Fruit fly (Drosophila melanogaster) whole organism, embryonic: ENCODE measurements around the gene mrva.
A peak's percentile ranks its signal among the peaks of the same experiment; 100 is the strongest.

Experiments
- B-H2 ChIP-seq: fragments of 200-800 bp; sonication (Bioruptor generic); optimal IDR thresholded peaks from 2 replicates; lab custom pipeline; 2018; ENCODE audit warnings: missing biosample characterization, mild to moderate bottlenecking, missing genetic modification characterization
- BEAF-32 ChIP-seq: fragments of 200-800 bp; sonication (Bioruptor generic); optimal IDR thresholded peaks from 3 replicates; lab custom pipeline; 2017; ENCODE audit warnings: missing biosample characterization, missing genetic modification characterization, mild to moderate bottlenecking, moderate library complexity, missing genetic modification reagents
- BtbVII ChIP-seq: fragments of 200-800 bp; sonication (Bioruptor generic); optimal IDR thresholded peaks from 3 replicates; lab custom pipeline; 2017; ENCODE audit warnings: missing biosample characterization, mild to moderate bottlenecking, missing genetic modification characterization
- CG10543 ChIP-seq: fragments of 200-800 bp; sonication (Bioruptor generic); optimal IDR thresholded peaks from 3 replicates; lab custom pipeline; 2017; ENCODE audit warnings: missing biosample characterization, mild to moderate bottlenecking, missing genetic modification characterization, moderate library complexity
- CG11695 ChIP-seq: fragments of 200-800 bp; sonication (Bioruptor generic); IDR thresholded peaks from 3 replicates; pipeline ENCODE4 v1.3.6; 2022; ENCODE audit warnings: missing biosample characterization, missing genetic modification characterization
- CG12071 ChIP-seq: fragments of 200-800 bp; sonication (Bioruptor generic); optimal IDR thresholded peaks from 3 replicates; lab custom pipeline; 2018; ENCODE audit warnings: missing biosample characterization, mild to moderate bottlenecking, missing genetic modification characterization
- CG1233 ChIP-seq: fragments of 200-800 bp; sonication (Bioruptor generic); optimal IDR thresholded peaks from 4 replicates; lab custom pipeline; 2018; ENCODE audit warnings: missing biosample characterization, mild to moderate bottlenecking, missing genetic modification characterization
- CG13894 ChIP-seq: fragments of 200-800 bp; sonication (Bioruptor generic); optimal IDR thresholded peaks from 3 replicates; lab custom pipeline; 2018; ENCODE audit warnings: missing biosample characterization, mild to moderate bottlenecking, missing genetic modification characterization, moderate library complexity
- CG1529 ChIP-seq: fragments of 200-800 bp; sonication (Bioruptor generic); optimal IDR thresholded peaks from 3 replicates; lab custom pipeline; 2018; ENCODE audit warnings: missing biosample characterization, missing genetic modification characterization
- CG15479 ChIP-seq: fragments of 200-800 bp; sonication (Bioruptor generic); optimal IDR thresholded peaks from 3 replicates; lab custom pipeline; 2019; ENCODE audit warnings: missing biosample characterization, mild to moderate bottlenecking, missing genetic modification characterization, moderate library complexity
- CG1602 ChIP-seq: fragments of 200-800 bp; sonication (Bioruptor generic); optimal IDR thresholded peaks from 3 replicates; lab custom pipeline; 2016; ENCODE audit warnings: missing biosample characterization, missing genetic modification characterization
- CG18599 ChIP-seq: fragments of 200-800 bp; sonication (Bioruptor generic); optimal IDR thresholded peaks from 3 replicates; lab custom pipeline; 2017; ENCODE audit warnings: missing biosample characterization, missing genetic modification characterization, mild to moderate bottlenecking, moderate library complexity, missing genetic modification reagents
- CG34376 ChIP-seq: fragments of 200-800 bp; sonication (Bioruptor generic); optimal IDR thresholded peaks from 2 replicates; lab custom pipeline; 2018; ENCODE audit warnings: missing biosample characterization, mild to moderate bottlenecking, missing genetic modification characterization
- CG6175 ChIP-seq: fragments of 200-800 bp; sonication (Bioruptor generic); IDR thresholded peaks from 3 replicates; pipeline ENCODE4 v1.3.6; 2022; ENCODE audit warnings: missing biosample characterization, missing genetic modification characterization
- CG7271 ChIP-seq: fragments of 200-800 bp; sonication (Bioruptor generic); optimal IDR thresholded peaks from 2 replicates; lab custom pipeline; 2018; ENCODE audit warnings: missing biosample characterization, mild to moderate bottlenecking, missing genetic modification characterization, moderate library complexity
- CG7556 ChIP-seq: fragments of 200-800 bp; sonication (Bioruptor generic); optimal IDR thresholded peaks from 2 replicates; lab custom pipeline; 2017; ENCODE audit warnings: missing biosample characterization, mild to moderate bottlenecking, missing genetic modification characterization
- CG7987 ChIP-seq: fragments of 200-800 bp; sonication (Bioruptor generic); optimal IDR thresholded peaks from 2 replicates; lab custom pipeline; 2018; ENCODE audit warnings: missing biosample characterization, mild to moderate bottlenecking, missing genetic modification characterization, moderate library complexity
- CG8290 ChIP-seq, 3 experiments: fragments of 200-800 bp; sonication (Bioruptor generic); optimal IDR thresholded peaks; 2 replicates each; lab custom pipeline; 2016 to 2019; ENCODE audit warnings: missing biosample characterization in 3 of 3, missing genetic modification characterization in 3 of 3, mild to moderate bottlenecking in 2 of 3, moderate library complexity in 1 of 3
- CkIIα-i1 ChIP-seq: fragments of 200-800 bp; sonication (Bioruptor generic); IDR thresholded peaks from 2 replicates; pipeline ENCODE4 v1.3.6; 2022; ENCODE audit warnings: missing biosample characterization, missing genetic modification characterization
- Doc2 ChIP-seq: fragments of 200-800 bp; sonication (Bioruptor generic); IDR thresholded peaks from 2 replicates; pipeline ENCODE4 v1.3.6; 2022; ENCODE audit warnings: missing biosample characterization, missing genetic modification characterization
- Doc3 ChIP-seq: fragments of 200-800 bp; sonication (Bioruptor generic); IDR thresholded peaks from 3 replicates; pipeline ENCODE4 v1.3.6; 2022; ENCODE audit warnings: missing biosample characterization, missing genetic modification characterization; ENCODE audit not compliant: partially characterized antibody
- Fer1 ChIP-seq: fragments of 200-800 bp; sonication (Bioruptor generic); optimal IDR thresholded peaks from 2 replicates; lab custom pipeline; 2017; ENCODE audit warnings: missing biosample characterization, mild to moderate bottlenecking, missing genetic modification characterization
- Hmr ChIP-seq: fragments of 200-800 bp; sonication (Bioruptor generic); optimal IDR thresholded peaks from 3 replicates; lab custom pipeline; 2017; ENCODE audit warnings: mild to moderate bottlenecking, missing biosample characterization, missing genetic modification reagents, missing genetic modification characterization
- NFAT ChIP-seq: fragments of 200-800 bp; sonication (Bioruptor generic); IDR thresholded peaks from 2 replicates; pipeline ENCODE4 v1.3.6; 2022; ENCODE audit warnings: missing biosample characterization, missing genetic modification characterization
- Oli ChIP-seq: fragments of 200-800 bp; sonication (Bioruptor generic); optimal IDR thresholded peaks from 2 replicates; lab custom pipeline; 2018; ENCODE audit warnings: missing biosample characterization, mild to moderate bottlenecking, missing genetic modification characterization, moderate library complexity
- PHDP ChIP-seq: fragments of 200-800 bp; sonication (Bioruptor generic); optimal IDR thresholded peaks from 3 replicates; lab custom pipeline; 2018; ENCODE audit warnings: missing biosample characterization, mild to moderate bottlenecking, missing genetic modification characterization, moderate library complexity
- Rfx ChIP-seq: fragments of 200-800 bp; sonication (Bioruptor generic); IDR thresholded peaks from 2 replicates; pipeline ENCODE4 v1.3.6; 2022; ENCODE audit warnings: missing biosample characterization, missing genetic modification characterization
- ac ChIP-seq: fragments of 200-800 bp; sonication (Bioruptor generic); optimal IDR thresholded peaks from 3 replicates; lab custom pipeline; 2017; ENCODE audit warnings: missing biosample characterization, mild to moderate bottlenecking, missing genetic modification characterization
- amos ChIP-seq: fragments of 200-800 bp; sonication (Bioruptor generic); IDR thresholded peaks from 2 replicates; pipeline ENCODE4 v1.3.6; 2022; ENCODE audit warnings: missing biosample characterization, missing genetic modification characterization; ENCODE audit not compliant: partially characterized antibody
- bigmax ChIP-seq: fragments of 200-800 bp; sonication (Bioruptor generic); optimal IDR thresholded peaks from 2 replicates; lab custom pipeline; 2018; ENCODE audit warnings: missing biosample characterization, mild to moderate bottlenecking, missing genetic modification characterization
- chinmo ChIP-seq: fragments of 200-800 bp; sonication (Bioruptor generic); IDR thresholded peaks from 4 replicates; pipeline ENCODE4 v1.3.6; 2022; ENCODE audit warnings: missing biosample characterization, missing genetic modification characterization; ENCODE audit not compliant: partially characterized antibody
- crol ChIP-seq: fragments of 200-800 bp; sonication (Bioruptor generic); IDR thresholded peaks from 2 replicates; pipeline ENCODE4 v1.3.6; 2022; ENCODE audit warnings: missing biosample characterization, missing genetic modification characterization
- emc ChIP-seq: fragments of 200-800 bp; sonication (Bioruptor generic); optimal IDR thresholded peaks from 2 replicates; lab custom pipeline; 2016; ENCODE audit warnings: missing biosample characterization, missing genetic modification characterization
- exex ChIP-seq: fragments of 200-800 bp; sonication (Bioruptor generic); optimal IDR thresholded peaks from 4 replicates; lab custom pipeline; 2018; ENCODE audit warnings: missing biosample characterization, mild to moderate bottlenecking, missing genetic modification characterization, moderate library complexity
- gcm ChIP-seq: fragments of 200-800 bp; sonication (Bioruptor generic); optimal IDR thresholded peaks from 2 replicates; lab custom pipeline; 2019; ENCODE audit warnings: missing biosample characterization, mild to moderate bottlenecking, missing genetic modification characterization, moderate library complexity
- gcm2 ChIP-seq: fragments of 200-800 bp; sonication (Bioruptor generic); optimal IDR thresholded peaks from 2 replicates; lab custom pipeline; 2016; ENCODE audit warnings: missing biosample characterization, missing genetic modification characterization
- gt ChIP-seq: fragments of 200-800 bp; sonication (Bioruptor generic); IDR thresholded peaks from 2 replicates; pipeline ENCODE4 v1.3.6; 2022; ENCODE audit warnings: missing biosample characterization, missing genetic modification characterization
- ham ChIP-seq: fragments of 200-800 bp; sonication (Bioruptor generic); IDR thresholded peaks from 2 replicates; pipeline ENCODE4 v1.3.6; 2022; ENCODE audit warnings: missing biosample characterization, missing genetic modification characterization
- lbe ChIP-seq: fragments of 200-800 bp; sonication (Bioruptor generic); optimal IDR thresholded peaks from 2 replicates; lab custom pipeline; 2016; ENCODE audit warnings: missing biosample characterization, mild to moderate bottlenecking, missing genetic modification characterization
- luna ChIP-seq: fragments of 200-800 bp; sonication (Bioruptor generic); optimal IDR thresholded peaks from 2 replicates; lab custom pipeline; 2016; ENCODE audit warnings: missing biosample characterization, missing genetic modification characterization
- mam ChIP-seq: fragments of 200-800 bp; sonication (Bioruptor generic); optimal IDR thresholded peaks from 3 replicates; lab custom pipeline; 2016; ENCODE audit warnings: missing biosample characterization, missing genetic modification characterization
- nau ChIP-seq: fragments of 200-800 bp; sonication (Bioruptor generic); optimal IDR thresholded peaks from 3 replicates; lab custom pipeline; 2017; ENCODE audit warnings: missing biosample characterization, mild to moderate bottlenecking, missing genetic modification characterization, missing genetic modification reagents
- oc ChIP-seq: fragments of 200-800 bp; sonication (Bioruptor generic); optimal IDR thresholded peaks from 2 replicates; lab custom pipeline; 2018; ENCODE audit warnings: missing biosample characterization, mild to moderate bottlenecking, missing genetic modification characterization, moderate library complexity
- org-1 ChIP-seq: fragments of 200-800 bp; sonication (Bioruptor generic); optimal IDR thresholded peaks from 2 replicates; lab custom pipeline; 2017; ENCODE audit warnings: missing biosample characterization, missing genetic modification characterization
- ro ChIP-seq: fragments of 200-800 bp; sonication (Bioruptor generic); IDR thresholded peaks from 2 replicates; pipeline ENCODE4 v1.3.6; 2022; ENCODE audit warnings: missing biosample characterization, missing genetic modification characterization
- run ChIP-seq: fragments of 200-800 bp; sonication (Bioruptor generic); optimal IDR thresholded peaks from 3 replicates; lab custom pipeline; 2018; ENCODE audit warnings: missing biosample characterization, mild to moderate bottlenecking, missing genetic modification characterization
- schlank ChIP-seq: fragments of 200-800 bp; sonication (Bioruptor generic); optimal IDR thresholded peaks from 2 replicates; lab custom pipeline; 2018; ENCODE audit warnings: missing biosample characterization, mild to moderate bottlenecking, missing genetic modification characterization
- sens ChIP-seq: fragments of 200-800 bp; sonication (Bioruptor generic); peaks from one replicate; lab custom pipeline; 2016; ENCODE audit warnings: missing biosample characterization, missing genetic modification characterization
- slp2 ChIP-seq: fragments of 200-800 bp; sonication (Bioruptor generic); optimal IDR thresholded peaks from 2 replicates; lab custom pipeline; 2016; ENCODE audit warnings: missing biosample characterization, missing genetic modification characterization
- twi ChIP-seq: fragments of 200-800 bp; optimal IDR thresholded peaks from 2 replicates; lab custom pipeline; 2019; ENCODE audit warnings: missing biosample characterization, mild to moderate bottlenecking, missing genetic modification characterization, moderate library complexity
- z ChIP-seq: fragments of 200-800 bp; sonication (Bioruptor generic); IDR thresholded peaks from 3 replicates; pipeline ENCODE4 v1.3.6; 2022; ENCODE audit warnings: missing biosample characterization, missing genetic modification characterization

The mrva gene

dm6 chr3L:7349311-7349710, 20.7 kb upstream of the mrva start:
- peak; percentile 24 for TF ChIP-seq BtbVII (GFP tag; lab: Kevin White, UChicago)
- no peak for TF ChIP-seq CG1529 (GFP tag; lab: Kevin White, UChicago)
- TF ChIP-seq CG34376 (GFP tag; lab: Kevin White, UChicago) = peak; percentile 15
- TF ChIP-seq PHDP = no peak
- TF ChIP-seq schlank (tag; lab: Kevin White, UChicago) = no peak
- TF ChIP-seq CG11695 = no peak
- no peak for TF ChIP-seq emc (GFP tag; lab: Kevin White, UChicago)
- TF ChIP-seq sens (GFP tag; lab: Kevin White, UChicago) = peak; percentile 12
- TF ChIP-seq run (tag; lab: Kevin White, UChicago) = no peak
- TF ChIP-seq nau = no peak
- TF ChIP-seq CG18599 = peak; percentile 38
- no peak for TF ChIP-seq Hmr (GFP tag; lab: Kevin White, UChicago)
- TF ChIP-seq CG1602 (GFP tag; lab: Kevin White, UChicago) = no peak
- TF ChIP-seq CG7556 (GFP tag; lab: Kevin White, UChicago) = no peak
- TF ChIP-seq oc (tag; lab: Kevin White, UChicago) = no peak
- no peak for TF ChIP-seq ac (GFP tag; lab: Kevin White, UChicago)
- TF ChIP-seq luna (GFP tag; lab: Kevin White, UChicago) = no peak
- TF ChIP-seq gcm2 = no peak
- TF ChIP-seq gcm (GFP tag; lab: Kevin White, UChicago) = no peak
- peak; percentile 56 for TF ChIP-seq org-1
- TF ChIP-seq gt (GFP tag; lab: Robert Waterston, UW) = no peak
- peak; percentile 7 for TF ChIP-seq Fer1
- TF ChIP-seq CG7271 (tag; lab: Kevin White, UChicago) = no peak
- TF ChIP-seq CG13894 (tag; lab: Kevin White, UChicago) = peak; percentile 0
- TF ChIP-seq bigmax (GFP tag; lab: Kevin White, UChicago) = no peak
- TF ChIP-seq crol (GFP tag; lab: Robert Waterston, UW) = peak; percentile 82
- no peak for TF ChIP-seq CG15479
- no peak for TF ChIP-seq Oli (tag; lab: Kevin White, UChicago)
- no peak for TF ChIP-seq NFAT
- peak; percentile 18 for TF ChIP-seq CG1233 (GFP tag; lab: Kevin White, UChicago)
- no peak for TF ChIP-seq B-H2 (GFP tag; lab: Kevin White, UChicago)
- no peak for TF ChIP-seq ro (GFP tag; lab: Robert Waterston, UW)
- TF ChIP-seq CG7987 = peak; percentile 27
- TF ChIP-seq BEAF-32 (GFP tag; lab: Kevin White, UChicago) = no peak
- no peak for TF ChIP-seq CkIIα-i1 (GFP tag; lab: Robert Waterston, UW)
- no peak for TF ChIP-seq CG8290 (GFP tag; optimal IDR thresholded peaks at IDR 0.05; lab: Kevin White, UChicago)
- peak in 1 of 2 experiments; percentile 32 for TF ChIP-seq CG8290 (tag; optimal IDR thresholded peaks at IDR 0.05; lab: Kevin White, UChicago)
- no peak for TF ChIP-seq slp2 (GFP tag; lab: Kevin White, UChicago)
- TF ChIP-seq CG10543 (GFP tag; lab: Kevin White, UChicago) = peak; percentile 40
- no peak for TF ChIP-seq Doc2 (GFP tag; lab: Robert Waterston, UW)
- no peak for TF ChIP-seq mam (GFP tag; lab: Kevin White, UChicago)
- no peak for TF ChIP-seq z (GFP tag; lab: Robert Waterston, UW)
- TF ChIP-seq ham (GFP tag; lab: Robert Waterston, UW) = no peak
- peak; percentile 32 for TF ChIP-seq CG12071 (GFP tag; lab: Kevin White, UChicago)
- TF ChIP-seq amos (GFP tag; lab: Robert Waterston, UW) = no peak
- peak; percentile 34 for TF ChIP-seq exex (tag; lab: Kevin White, UChicago)
- TF ChIP-seq twi (tag; lab: Kevin White, UChicago) = peak; percentile 21
- TF ChIP-seq lbe (GFP tag; lab: Kevin White, UChicago) = no peak
- TF ChIP-seq CG6175 (GFP tag; lab: Robert Waterston, UW) = no peak
- no peak for TF ChIP-seq Doc3 (GFP tag; lab: Robert Waterston, UW)
- 0 out of 4 replicates have a peak, but pooled peaks have one; percentile 33 for TF ChIP-seq chinmo (GFP tag; lab: Robert Waterston, UW)
- TF ChIP-seq Rfx (GFP tag; lab: Robert Waterston, UW) = peak; percentile 41; the same call in 1 of the 2 replicates
